Fruit fly (Drosophila melanogaster) S2 (cell line): Measurements from ENCODE around the gene xit.

Source experiments
- CG8478 ChIP-seq: fragments of >200 bp; optimal IDR thresholded peaks from 2 replicates; lab custom pipeline; 2018
- CTCF ChIP-seq, 2 experiments: fragments of >200 bp; optimal IDR thresholded peaks; 2 replicates each; lab custom pipeline; 2018

- no peak for TF ChIP-seq CG8478 (lab: Kevin White, UChicago)
- no peak for TF ChIP-seq CTCF (optimal IDR thresholded peaks at IDR 0.05; lab: Kevin White, UChicago)
Measured at dm6 chrX:6796972-6797371, 23.8 kb upstream of the xit start.
